Fruit fly (Drosophila melanogaster): ENCODE results near the gene DppIII.

DNA sequence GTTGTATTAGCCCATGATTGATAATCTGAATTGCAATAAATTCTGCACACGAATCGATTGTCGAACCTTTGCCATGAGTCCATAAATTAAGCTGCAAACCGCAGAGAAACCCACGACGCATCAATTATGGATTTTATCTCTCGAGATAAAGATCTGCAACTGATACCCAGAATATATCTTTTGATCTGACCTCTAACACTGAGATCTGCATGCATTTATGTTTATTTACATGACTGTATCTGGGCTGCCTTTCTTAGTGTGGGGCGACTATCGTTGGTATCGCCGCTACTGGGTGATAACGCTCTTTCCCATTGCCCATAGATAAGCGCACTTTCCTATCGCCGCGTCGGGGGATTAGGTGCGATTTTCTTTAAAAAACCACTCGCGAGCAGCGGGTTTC, 27.0 kb upstream of the DppIII start, which contains the start of gene Ctr1B:
- TF ChIP-seq CG17806 (tag; optimal IDR thresholded peaks at IDR 0.05) (no peak), Pif1B (GFP tag; optimal IDR thresholded peaks at IDR 0.05) (no peak), CG8301 (tag; optimal IDR thresholded peaks at IDR 0.05) (no peak), fd96Ca (GFP tag; IDR thresholded peaks at IDR 0.05) (no peak), CG34367 (tag; optimal IDR thresholded peaks at IDR 0.05) (no peak), CG32121 (GFP tag; IDR thresholded peaks at IDR 0.05) (no peak), CG8159 (tag; optimal IDR thresholded peaks at IDR 0.05) (no peak)

Measured in whole organism, pupa.